Fruit fly (Drosophila melanogaster): ENCODE results near the gene osa.
A peak's percentile ranks its signal among the peaks of the same experiment; 100 is the strongest.

Gene osa

DNA sequence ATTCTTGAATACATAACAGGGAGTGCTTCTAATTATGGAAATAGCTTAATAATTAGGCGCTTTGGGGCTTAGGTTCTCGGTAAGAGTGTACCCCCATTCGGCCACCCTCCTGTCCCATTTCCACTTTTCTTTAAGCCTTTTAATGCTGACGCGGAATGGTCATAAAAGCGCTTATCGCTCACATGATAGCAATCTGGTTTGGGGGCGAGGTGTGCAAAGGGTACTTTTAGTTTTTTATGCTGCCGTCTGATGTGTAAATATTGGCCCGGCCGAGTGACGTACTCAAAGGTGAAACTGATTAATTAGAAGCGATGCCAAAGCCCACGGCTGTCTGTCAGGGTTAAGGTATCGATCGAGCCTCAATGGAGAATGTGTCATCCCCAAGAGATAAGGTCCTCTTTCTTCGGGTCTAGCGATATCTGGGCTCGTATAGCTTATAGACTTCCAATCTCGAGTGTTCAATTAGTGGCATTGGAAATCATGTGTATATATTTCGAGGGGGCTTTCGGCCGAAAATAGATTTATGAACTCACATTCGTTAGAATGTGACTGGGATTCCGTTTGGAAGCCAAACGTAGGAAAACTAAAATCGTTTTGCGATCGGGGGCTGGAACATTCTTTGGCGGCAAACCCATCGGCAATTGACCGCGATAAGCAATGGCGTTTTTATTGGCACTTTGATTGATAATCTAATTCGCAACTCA lies 41.8 kb upstream of the osa start (continued):
- TF ChIP-seq pum (GFP tag; optimal IDR thresholded peaks at IDR 0.05) (no peak), rib (GFP tag; IDR thresholded peaks at IDR 0.05) (no peak), Nf-YB (GFP tag; optimal IDR thresholded peaks at IDR 0.05) (no peak), Lpt (GFP tag; optimal IDR thresholded peaks at IDR 0.05) (no peak), CG1024 (GFP tag; IDR thresholded peaks at IDR 0.05) (no peak), caup (GFP tag; optimal IDR thresholded peaks at IDR 0.05; ENCODE audit: severe bottlenecking) (peak; percentile 18), scrt (GFP tag; optimal IDR thresholded peaks at IDR 0.05) (no peak), Hr78 (GFP tag; optimal IDR thresholded peaks at IDR 0.05) (peak in 1 of 2 experiments; percentile 82), GATAe (GFP tag; conservative IDR thresholded peaks at IDR 0.05) (peak; percentile 78), salm (tag; optimal IDR thresholded peaks at IDR 0.05) (no peak), CG12769 (tag; optimal IDR thresholded peaks at IDR 0.05) (peak; percentile 14), CG17359 (tag; optimal IDR thresholded peaks at IDR 0.05) (no peak), CG2678 (tag; optimal IDR thresholded peaks at IDR 0.05) (peak; percentile 40), MTF-1 (GFP tag; optimal IDR thresholded peaks at IDR 0.05; ENCODE audit: borderline replicate concordance) (peak; percentile 18), eve (GFP tag; optimal IDR thresholded peaks at IDR 0.05) (no peak), Dip3 (GFP tag; optimal IDR thresholded peaks at IDR 0.05) (no peak), ind (GFP tag; optimal IDR thresholded peaks at IDR 0.05) (no peak), repo (GFP tag; optimal IDR thresholded peaks at IDR 0.05) (no peak), CG11723 (GFP tag; optimal IDR thresholded peaks at IDR 0.05) (no peak), corto (GFP tag; optimal IDR thresholded peaks at IDR 0.05) (no peak), CG1602 (GFP tag; optimal IDR thresholded peaks at IDR 0.05) (no peak), exex (tag; optimal IDR thresholded peaks at IDR 0.05) (peak; percentile 95), CG3838 (GFP tag; optimal IDR thresholded peaks at IDR 0.05) (no peak), zfh1 (GFP tag; IDR thresholded peaks at IDR 0.05) (no peak), CG9215 (GFP tag; IDR thresholded peaks at IDR 0.05) (no peak), Side (GFP tag; optimal IDR thresholded peaks at IDR 0.05) (no peak), CG34376 (GFP tag; optimal IDR thresholded peaks at IDR 0.05) (peak; percentile 39), CG13894 (tag; optimal IDR thresholded peaks at IDR 0.05) (no peak), NK7.1 (GFP tag; optimal IDR thresholded peaks at IDR 0.05) (no peak), gcm2 (GFP tag; optimal IDR thresholded peaks at IDR 0.05) (no peak), CG8924 (tag; optimal IDR thresholded peaks at IDR 0.05) (no peak), CG17361 (GFP tag; IDR thresholded peaks at IDR 0.05) (no peak), CG4730 (GFP tag; IDR thresholded peaks at IDR 0.05) (no peak), Dbx (GFP tag; IDR thresholded peaks at IDR 0.05) (0 out of 3 replicates have a peak, but pooled peaks have one; percentile 6), her (GFP tag; optimal IDR thresholded peaks at IDR 0.05) (no peak), pb (GFP tag; optimal IDR thresholded peaks at IDR 0.05) (no peak), nerfin-1 (tag; optimal IDR thresholded peaks at IDR 0.05) (no peak), CG18599 (GFP tag; optimal IDR thresholded peaks at IDR 0.05) (peak; percentile 57), knrl (GFP tag; IDR thresholded peaks at IDR 0.05; ENCODE audit: partially characterized antibody) (no peak), Dp (GFP tag; optimal IDR thresholded peaks at IDR 0.05) (no peak), Kr (GFP tag; optimal IDR thresholded peaks at IDR 0.05) (no peak), sd (tag; optimal IDR thresholded peaks at IDR 0.05) (peak; percentile 69), BEAF-32 (GFP tag; optimal IDR thresholded peaks at IDR 0.05) (no peak), CG11504 (tag; optimal IDR thresholded peaks at IDR 0.05) (no peak), HLHmδ (GFP tag; optimal IDR thresholded peaks at IDR 0.05) (no peak), Meics (GFP tag; optimal IDR thresholded peaks at IDR 0.05) (peak; percentile 1), ato (GFP tag; IDR thresholded peaks at IDR 0.05; ENCODE audit: partially characterized antibody) (no peak), CG2202 (tag; optimal IDR thresholded peaks at IDR 0.05) (no peak), bab2 (GFP tag; optimal IDR thresholded peaks at IDR 0.05) (no peak)
